Fruit fly (Drosophila melanogaster) whole organism, embryonic: Measurements from ENCODE around the gene Glut1.

Experiments
- CG11247 ChIP-seq: fragments of 200-800 bp; sonication (Bioruptor generic); IDR thresholded peaks from 2 replicates; pipeline ENCODE4 v1.3.6; 2022; ENCODE audit warnings: missing biosample characterization, missing genetic modification characterization
- CG13296 ChIP-seq: fragments of 200-800 bp; sonication (Bioruptor generic); optimal IDR thresholded peaks from 3 replicates; lab custom pipeline; 2018; ENCODE audit warnings: missing biosample characterization, mild to moderate bottlenecking, missing genetic modification characterization
- CG14014 ChIP-seq: fragments of 200-800 bp; sonication (Bioruptor generic); IDR thresholded peaks from 2 replicates; pipeline ENCODE4 v1.3.6; 2022; ENCODE audit warnings: missing biosample characterization, missing genetic modification characterization
- CG14860 ChIP-seq: fragments of 200-800 bp; sonication (Bioruptor generic); IDR thresholded peaks from 3 replicates; pipeline ENCODE4 v1.3.6; 2022; ENCODE audit warnings: missing biosample characterization, missing genetic modification characterization; ENCODE audit not compliant: partially characterized antibody
- CG17186 ChIP-seq: fragments of 200-800 bp; sonication (Bioruptor generic); optimal IDR thresholded peaks from 3 replicates; lab custom pipeline; 2017; ENCODE audit warnings: missing biosample characterization, missing genetic modification reagents, missing genetic modification characterization
- CG17359 ChIP-seq: fragments of 200-800 bp; sonication (Bioruptor generic); optimal IDR thresholded peaks from 3 replicates; lab custom pipeline; 2018; ENCODE audit warnings: missing biosample characterization, mild to moderate bottlenecking, missing genetic modification characterization, moderate library complexity
- CG18011 ChIP-seq: fragments of 200-800 bp; sonication (Bioruptor generic); optimal IDR thresholded peaks from 2 replicates; lab custom pipeline; 2017; ENCODE audit warnings: missing biosample characterization, missing genetic modification characterization, mild to moderate bottlenecking, moderate library complexity, missing genotype
- CG3163 ChIP-seq: fragments of 200-800 bp; sonication (Bioruptor generic); optimal IDR thresholded peaks from 3 replicates; lab custom pipeline; 2016; ENCODE audit warnings: missing biosample characterization, missing genetic modification characterization
- CG32532 ChIP-seq: fragments of 200-800 bp; sonication (Bioruptor generic); IDR thresholded peaks from 2 replicates; pipeline ENCODE4 v1.3.6; 2022; ENCODE audit warnings: missing biosample characterization, missing genetic modification characterization
- CG34224 ChIP-seq: fragments of 200-800 bp; sonication (Bioruptor generic); IDR thresholded peaks from 3 replicates; pipeline ENCODE4 v1.3.6; 2022; ENCODE audit warnings: missing biosample characterization, missing genetic modification characterization; ENCODE audit not compliant: partially characterized antibody
- CG5953 ChIP-seq: fragments of 200-800 bp; sonication (Bioruptor generic); IDR thresholded peaks from 2 replicates; pipeline ENCODE4 v1.3.6; 2022; ENCODE audit warnings: missing biosample characterization, missing genetic modification characterization
- CG6654 ChIP-seq: fragments of 200-800 bp; sonication (Bioruptor generic); optimal IDR thresholded peaks from 2 replicates; lab custom pipeline; 2017; ENCODE audit warnings: missing biosample characterization, mild to moderate bottlenecking, missing genetic modification characterization
- CG7271 ChIP-seq: fragments of 200-800 bp; sonication (Bioruptor generic); optimal IDR thresholded peaks from 2 replicates; lab custom pipeline; 2018; ENCODE audit warnings: missing biosample characterization, mild to moderate bottlenecking, missing genetic modification characterization, moderate library complexity
- CG8944 ChIP-seq: fragments of 200-800 bp; sonication (Bioruptor generic); optimal IDR thresholded peaks from 3 replicates; lab custom pipeline; 2016; ENCODE audit warnings: missing biosample characterization, missing genetic modification characterization
- CG9797 ChIP-seq: fragments of 200-800 bp; sonication (Bioruptor generic); optimal IDR thresholded peaks from 3 replicates; lab custom pipeline; 2018; ENCODE audit warnings: missing biosample characterization, mild to moderate bottlenecking, missing genetic modification characterization
- CkIIα-i1 ChIP-seq: fragments of 200-800 bp; sonication (Bioruptor generic); IDR thresholded peaks from 2 replicates; pipeline ENCODE4 v1.3.6; 2022; ENCODE audit warnings: missing biosample characterization, missing genetic modification characterization
- Dfd ChIP-seq, 2 experiments: fragments of >200 bp; optimal IDR thresholded peaks; 2 replicates each; lab custom pipeline; 2017; ENCODE audit warnings: missing biosample characterization in 2 of 2, missing genetic modification characterization in 2 of 2
- Dll ChIP-seq: fragments of 200-800 bp; sonication (Bioruptor generic); IDR thresholded peaks from 4 replicates; pipeline ENCODE4 v1.3.6; 2022; ENCODE audit warnings: missing biosample characterization, missing genetic modification characterization; ENCODE audit not compliant: partially characterized antibody
- Dref ChIP-seq: fragments of 200-800 bp; sonication (Bioruptor generic); IDR thresholded peaks from 2 replicates; pipeline ENCODE4 v1.3.6; 2022; ENCODE audit warnings: missing biosample characterization, missing genetic modification characterization
- Ets97D ChIP-seq: fragments of 200-800 bp; sonication (Bioruptor generic); optimal IDR thresholded peaks from 3 replicates; lab custom pipeline; 2016; ENCODE audit warnings: missing biosample characterization, missing genetic modification characterization
- Fer3 ChIP-seq: fragments of 200-800 bp; sonication (Bioruptor generic); optimal IDR thresholded peaks from 2 replicates; lab custom pipeline; 2018; ENCODE audit warnings: missing biosample characterization, mild to moderate bottlenecking, missing genetic modification characterization, moderate library complexity
- H15 ChIP-seq: fragments of 200-800 bp; sonication (Bioruptor generic); IDR thresholded peaks from 3 replicates; pipeline ENCODE4 v1.3.6; 2022; ENCODE audit warnings: missing biosample characterization, missing genetic modification characterization
- Hand ChIP-seq: fragments of 200-800 bp; sonication (Bioruptor generic); optimal IDR thresholded peaks from 2 replicates; lab custom pipeline; 2017; ENCODE audit warnings: mild to moderate bottlenecking, missing biosample characterization, missing genetic modification reagents, missing genetic modification characterization
- Lim3 ChIP-seq: fragments of 200-800 bp; sonication (Bioruptor generic); IDR thresholded peaks from 2 replicates; pipeline ENCODE4 v1.3.6; 2022; ENCODE audit warnings: missing biosample characterization, missing genetic modification characterization
- Sry-β ChIP-seq: fragments of 200-800 bp; sonication (Bioruptor generic); optimal IDR thresholded peaks from 2 replicates; lab custom pipeline; 2018; ENCODE audit warnings: missing biosample characterization, mild to moderate bottlenecking, missing genetic modification characterization, moderate library complexity
- Sry-δ ChIP-seq: fragments of 200-800 bp; sonication (Bioruptor generic); optimal IDR thresholded peaks from 2 replicates; lab custom pipeline; 2016; ENCODE audit warnings: missing biosample characterization, missing genetic modification characterization
- abd-A ChIP-seq: fragments of 200-800 bp; sonication (Bioruptor generic); optimal IDR thresholded peaks from 3 replicates; lab custom pipeline; 2019; ENCODE audit warnings: missing biosample characterization, mild to moderate bottlenecking, missing genetic modification characterization, moderate library complexity
- ap ChIP-seq: fragments of 200-800 bp; sonication (Bioruptor generic); IDR thresholded peaks from 2 replicates; pipeline ENCODE4 v1.3.6; 2022; ENCODE audit warnings: missing biosample characterization, missing genetic modification characterization
- bigmax ChIP-seq: fragments of 200-800 bp; sonication (Bioruptor generic); optimal IDR thresholded peaks from 2 replicates; lab custom pipeline; 2018; ENCODE audit warnings: missing biosample characterization, mild to moderate bottlenecking, missing genetic modification characterization
- chm ChIP-seq: fragments of 200-800 bp; sonication (Bioruptor generic); IDR thresholded peaks from 2 replicates; pipeline ENCODE4 v1.3.6; 2022; ENCODE audit warnings: missing biosample characterization, missing genetic modification characterization
- corto ChIP-seq: fragments of 200-800 bp; sonication (Bioruptor generic); optimal IDR thresholded peaks from 2 replicates; lab custom pipeline; 2016; ENCODE audit warnings: missing biosample characterization, mild to moderate bottlenecking, missing genetic modification characterization, moderate library complexity
- da ChIP-seq: fragments of 200-800 bp; sonication (Bioruptor generic); optimal IDR thresholded peaks from 2 replicates; lab custom pipeline; 2016; ENCODE audit warnings: missing biosample characterization, missing genetic modification characterization
- dan ChIP-seq: fragments of 200-800 bp; sonication (Bioruptor generic); IDR thresholded peaks from 2 replicates; pipeline ENCODE4 v1.3.6; 2022; ENCODE audit warnings: missing biosample characterization, missing genetic modification characterization
- dm ChIP-seq: fragments of 200-800 bp; sonication (Bioruptor generic); optimal IDR thresholded peaks from 3 replicates; lab custom pipeline; 2016; ENCODE audit warnings: missing biosample characterization, missing genetic modification characterization
- ems ChIP-seq: fragments of 200-800 bp; sonication (Bioruptor generic); optimal IDR thresholded peaks from 3 replicates; lab custom pipeline; 2016; ENCODE audit warnings: missing biosample characterization, missing genetic modification characterization
- gem ChIP-seq: fragments of 200-800 bp; sonication (Bioruptor generic); optimal IDR thresholded peaks from 2 replicates; lab custom pipeline; 2019; ENCODE audit warnings: missing biosample characterization, mild to moderate bottlenecking, missing genetic modification characterization, moderate library complexity
- gsb-n ChIP-seq: fragments of 200-800 bp; sonication (Bioruptor generic); optimal IDR thresholded peaks from 3 replicates; lab custom pipeline; 2018; ENCODE audit warnings: missing biosample characterization, mild to moderate bottlenecking, missing genetic modification characterization
- ham ChIP-seq: fragments of 200-800 bp; sonication (Bioruptor generic); IDR thresholded peaks from 2 replicates; pipeline ENCODE4 v1.3.6; 2022; ENCODE audit warnings: missing biosample characterization, missing genetic modification characterization
- ken ChIP-seq: fragments of 200-800 bp; sonication (Bioruptor generic); IDR thresholded peaks from 3 replicates; pipeline ENCODE4 v1.3.6; 2022; ENCODE audit warnings: missing biosample characterization, missing genetic modification characterization
- lola ChIP-seq, 3 experiments: fragments of >200 bp in 2 of 3; fragments of 200-800 bp in 1 of 3; sonication (Bioruptor generic) in 1 of 3; optimal IDR thresholded peaks; 2 replicates each; lab custom pipeline; 2017 to 2019; ENCODE audit warnings: missing biosample characterization in 3 of 3, missing genetic modification characterization in 3 of 3, mild to moderate bottlenecking in 1 of 3, moderate library complexity in 1 of 3
- mld ChIP-seq: fragments of 200-800 bp; sonication (Bioruptor generic); IDR thresholded peaks from 3 replicates; pipeline ENCODE4 v1.3.6; 2022; ENCODE audit warnings: missing biosample characterization, missing genetic modification characterization; ENCODE audit not compliant: partially characterized antibody
- nau ChIP-seq: fragments of 200-800 bp; sonication (Bioruptor generic); optimal IDR thresholded peaks from 3 replicates; lab custom pipeline; 2017; ENCODE audit warnings: missing biosample characterization, mild to moderate bottlenecking, missing genetic modification characterization, missing genetic modification reagents
- oc ChIP-seq: fragments of 200-800 bp; sonication (Bioruptor generic); optimal IDR thresholded peaks from 2 replicates; lab custom pipeline; 2018; ENCODE audit warnings: missing biosample characterization, mild to moderate bottlenecking, missing genetic modification characterization, moderate library complexity
- onecut ChIP-seq: fragments of 200-800 bp; sonication (Bioruptor generic); IDR thresholded peaks from 2 replicates; pipeline ENCODE4 v1.3.6; 2022; ENCODE audit warnings: missing biosample characterization, missing genetic modification characterization
- org-1 ChIP-seq: fragments of 200-800 bp; sonication (Bioruptor generic); optimal IDR thresholded peaks from 2 replicates; lab custom pipeline; 2017; ENCODE audit warnings: missing biosample characterization, missing genetic modification characterization
- sna ChIP-seq: fragments of 200-800 bp; sonication (Bioruptor generic); IDR thresholded peaks from 2 replicates; pipeline ENCODE4 v1.3.6; 2022; ENCODE audit warnings: missing biosample characterization, missing genetic modification characterization; ENCODE audit not compliant: partially characterized antibody
- trh ChIP-seq: fragments of 200-800 bp; sonication (Bioruptor generic); optimal IDR thresholded peaks from 2 replicates; lab custom pipeline; 2016; ENCODE audit warnings: missing biosample characterization, missing genetic modification characterization
- vfl ChIP-seq: fragments of 200-800 bp; sonication (Bioruptor generic); optimal IDR thresholded peaks from 2 replicates; lab custom pipeline; 2016; ENCODE audit warnings: missing biosample characterization, missing genetic modification characterization
- z ChIP-seq: fragments of 200-800 bp; sonication (Bioruptor generic); IDR thresholded peaks from 3 replicates; pipeline ENCODE4 v1.3.6; 2022; ENCODE audit warnings: missing biosample characterization, missing genetic modification characterization
- zfh1 ChIP-seq: fragments of 200-800 bp; sonication (Bioruptor generic); IDR thresholded peaks from 3 replicates; pipeline ENCODE4 v1.3.6; 2022; ENCODE audit warnings: missing biosample characterization, missing genetic modification characterization

The Glut1 gene

dm6 chr3L:1030908-1031545, 117.2 kb downstream of the Glut1 start (continued):
- 0 out of 2 replicates have a peak, but pooled peaks have one; percentile 4 for TF ChIP-seq CG5953
- TF ChIP-seq nau (GFP tag; lab: Kevin White, UChicago), result no peak
- no peak for TF ChIP-seq CG9797
- TF ChIP-seq chm (GFP tag; lab: Robert Waterston, UW), result no peak
- TF ChIP-seq CG17186 (GFP tag; lab: Kevin White, UChicago), result no peak
- no peak for TF ChIP-seq mld (GFP tag; lab: Robert Waterston, UW)
- TF ChIP-seq CG32532 (GFP tag; lab: Robert Waterston, UW), result 0 out of 2 replicates have a peak, but pooled peaks have one; percentile 38
- TF ChIP-seq CG7271, result no peak
- no peak for TF ChIP-seq CG18011 (GFP tag; lab: Kevin White, UChicago)
- no peak for TF ChIP-seq CG34224 (GFP tag; lab: Robert Waterston, UW)
- no peak for TF ChIP-seq CG13296 (GFP tag; lab: Kevin White, UChicago)
- no peak for TF ChIP-seq ap
- no peak for TF ChIP-seq gsb-n (tag; lab: Kevin White, UChicago)
- TF ChIP-seq lola (GFP tag; optimal IDR thresholded peaks at IDR 0.05; lab: Kevin White, UChicago), result no peak
- no peak for TF ChIP-seq dan (GFP tag; lab: Robert Waterston, UW)
- TF ChIP-seq Dref, result no peak
- no peak for TF ChIP-seq Dll (GFP tag; lab: Robert Waterston, UW)
- no peak for TF ChIP-seq abd-A (tag; lab: Kevin White, UChicago)
- no peak for TF ChIP-seq CG3163 (GFP tag; lab: Kevin White, UChicago)
- 0 out of 2 replicates have a peak, but pooled peaks have one; percentile 36 for TF ChIP-seq CG14014
- TF ChIP-seq gem (tag; lab: Kevin White, UChicago), result peak; percentile 44
- peak; percentile 56; the same call in 2 of the 3 replicates for TF ChIP-seq zfh1 (GFP tag; lab: Robert Waterston, UW)
- TF ChIP-seq CG8944 (GFP tag; lab: Kevin White, UChicago), result peak; percentile 13
- TF ChIP-seq z (GFP tag; lab: Robert Waterston, UW), result no peak
- no peak for TF ChIP-seq dm
- 0 out of 3 replicates have a peak, but pooled peaks have one; percentile 32 for TF ChIP-seq H15 (GFP tag; lab: Robert Waterston, UW)
- TF ChIP-seq CG6654 (GFP tag; lab: Kevin White, UChicago), result no peak
- no peak for TF ChIP-seq trh (GFP tag; lab: Kevin White, UChicago)
- TF ChIP-seq bigmax (GFP tag; lab: Kevin White, UChicago), result no peak
- no peak for TF ChIP-seq CG14860 (GFP tag; lab: Robert Waterston, UW)
- TF ChIP-seq Dfd (GFP tag; optimal IDR thresholded peaks at IDR 0.05; lab: Kevin White, UChicago), result no peak
- peak; percentile 41; the same call in 1 of the 2 replicates for TF ChIP-seq onecut
- TF ChIP-seq ems (GFP tag; lab: Kevin White, UChicago), result no peak
- no peak for TF ChIP-seq corto (GFP tag; lab: Kevin White, UChicago)
- TF ChIP-seq Ets97D (GFP tag; lab: Kevin White, UChicago), result no peak
- 0 out of 2 replicates have a peak, but pooled peaks have one; percentile 34 for TF ChIP-seq CG11247 (GFP tag; lab: Robert Waterston, UW)
- TF ChIP-seq Fer3 (tag; lab: Kevin White, UChicago), result no peak
- no peak for TF ChIP-seq CkIIα-i1 (GFP tag; lab: Robert Waterston, UW)
- no peak for TF ChIP-seq ham (GFP tag; lab: Robert Waterston, UW)
- TF ChIP-seq oc, result no peak
- no peak for TF ChIP-seq sna (GFP tag; lab: Robert Waterston, UW)
- TF ChIP-seq ken (GFP tag; lab: Robert Waterston, UW), result peak; percentile 65; the same call in 2 of the 3 replicates
- no peak for TF ChIP-seq vfl (GFP tag; lab: Kevin White, UChicago)
- TF ChIP-seq da (GFP tag; lab: Kevin White, UChicago), result no peak
- TF ChIP-seq org-1 (GFP tag; lab: Kevin White, UChicago), result peak; percentile 30
- no peak for TF ChIP-seq Sry-δ (GFP tag; lab: Kevin White, UChicago)
- TF ChIP-seq CG17359, result no peak
- TF ChIP-seq Sry-β, result no peak
- TF ChIP-seq Lim3 (GFP tag; lab: Robert Waterston, UW), result no peak
- no peak for TF ChIP-seq Hand
